Worm (Caenorhabditis elegans): ENCODE data around the gene col-166.

Gene col-166

DNA sequence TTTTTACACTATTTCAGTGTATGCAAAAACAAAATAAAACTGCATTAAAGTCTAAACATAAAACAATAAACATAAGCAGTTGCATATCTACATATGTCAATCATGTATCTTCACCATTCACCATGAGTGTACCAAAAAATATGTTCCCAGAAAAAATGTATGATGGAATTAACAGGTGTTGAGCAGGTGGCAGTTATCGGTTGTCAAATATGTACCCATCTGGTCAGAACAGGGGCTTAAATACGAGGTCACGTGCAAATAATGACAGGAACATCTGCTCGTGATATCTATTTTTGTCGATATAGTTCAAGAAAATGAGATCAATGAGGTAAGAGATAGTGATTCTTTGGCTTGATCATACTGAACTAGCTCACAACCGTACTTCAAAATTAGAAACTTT is 20.7 kb upstream of the col-166 start:
- TF ChIP-seq mab-5 (tag; optimal IDR thresholded peaks at IDR 0.05): no peak
- TF ChIP-seq hlh-1 (tag; optimal IDR thresholded peaks at IDR 0.05): peak; percentile 55
- TF ChIP-seq nhr-2 (tag; optimal IDR thresholded peaks at IDR 0.05): peak; percentile 87
- TF ChIP-seq lin-32 (GFP tag; optimal IDR thresholded peaks at IDR 0.05): peak; percentile 99
- no peak for TF ChIP-seq mep-1 (tag; optimal IDR thresholded peaks at IDR 0.05)
- peak; percentile 23 for TF ChIP-seq ceh-39 (tag; optimal IDR thresholded peaks at IDR 0.05)
- TF ChIP-seq unc-62 (GFP tag; optimal IDR thresholded peaks at IDR 0.05): peak; percentile 57
- peak; percentile 93 for TF ChIP-seq cnd-1 (tag; optimal IDR thresholded peaks at IDR 0.05)

DNA sequence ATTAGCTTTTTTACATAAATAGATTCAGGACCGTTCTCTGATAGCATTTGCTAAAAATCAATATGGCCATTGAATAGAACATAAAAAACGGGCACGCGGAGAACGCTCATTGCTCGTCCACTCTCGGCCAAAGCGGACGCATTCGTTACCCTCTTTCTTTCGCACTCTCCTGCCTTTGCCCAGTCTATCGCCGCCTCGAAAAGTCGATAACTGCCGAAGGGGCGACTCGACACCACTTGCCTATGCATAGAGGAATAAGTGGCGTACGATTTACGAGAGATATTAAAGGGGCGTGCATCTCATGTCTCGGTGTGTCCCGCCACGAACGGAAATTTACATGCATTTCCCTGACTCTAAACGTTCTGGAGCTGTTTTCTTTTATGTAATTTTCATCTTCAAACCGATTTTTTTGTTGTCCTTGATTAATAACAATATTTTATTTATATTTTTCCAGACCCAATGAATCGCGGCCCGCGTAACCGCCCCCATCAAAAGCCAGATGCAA is 16.6 kb upstream of the col-166 start, which contains the start of gene W05H9.4:
W05H9.4 (plus strand) TSS at position 455 of the 505 bp plus-strand sequence.
- TF ChIP-seq mep-1 (tag; optimal IDR thresholded peaks at IDR 0.05) (peak; percentile 12), hlh-1 (tag; optimal IDR thresholded peaks at IDR 0.05) (peak; percentile 53), ztf-11 (tag; optimal IDR thresholded peaks at IDR 0.05) (peak; percentile 2), ham-2 (GFP tag; optimal IDR thresholded peaks at IDR 0.05) (peak; percentile 20), ceh-39 (tag; optimal IDR thresholded peaks at IDR 0.05) (peak; percentile 71), tbx-8 (GFP tag; optimal IDR thresholded peaks at IDR 0.05) (no peak), cnd-1 (tag; optimal IDR thresholded peaks at IDR 0.05) (peak; percentile 52), nhr-2 (tag; optimal IDR thresholded peaks at IDR 0.05) (peak; percentile 91), ceh-83 (GFP tag; optimal IDR thresholded peaks at IDR 0.05) (no peak), blmp-1 (tag; optimal IDR thresholded peaks at IDR 0.05) (no peak), unc-120 (tag; optimal IDR thresholded peaks at IDR 0.05; ENCODE audit: poor library complexity, severe bottlenecking) (peak; percentile 69), lin-13 (tag; optimal IDR thresholded peaks at IDR 0.05) (peak; percentile 10), ces-1 (GFP tag; optimal IDR thresholded peaks at IDR 0.05) (peak; percentile 57), mls-2 (tag; optimal IDR thresholded peaks at IDR 0.05) (peak; percentile 75)

DNA sequence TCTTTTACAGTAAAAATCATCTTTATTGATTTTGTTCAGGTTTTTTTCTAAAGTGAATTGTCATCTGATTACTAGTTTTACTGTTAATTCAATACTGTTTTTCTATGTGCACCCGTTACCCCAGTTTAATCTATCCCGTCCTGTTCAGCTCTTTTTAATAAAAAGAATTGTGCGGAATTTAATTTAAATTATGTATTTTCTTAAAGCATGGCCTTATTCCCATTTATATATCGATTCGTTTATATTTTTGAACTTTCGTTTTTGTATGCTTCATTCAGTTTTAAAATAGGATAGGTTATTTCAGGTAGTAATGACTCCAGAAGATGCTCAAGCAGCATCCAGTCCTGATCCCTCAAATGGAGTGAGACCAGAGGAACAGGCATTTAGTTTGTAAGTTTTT is 13.1 kb upstream of the col-166 start, which contains the start of gene W05H9.2:
W05H9.2 (plus strand) TSS at position 301 of the 400 bp plus-strand sequence.
- TF ChIP-seq nhr-76 (tag; optimal IDR thresholded peaks at IDR 0.05) (no peak), ceh-39 (tag; optimal IDR thresholded peaks at IDR 0.05) (no peak), hlh-1 (tag; optimal IDR thresholded peaks at IDR 0.05) (no peak), sptf-1 (tag; optimal IDR thresholded peaks at IDR 0.05) (no peak), ham-2 (GFP tag; optimal IDR thresholded peaks at IDR 0.05) (no peak), unc-62 (GFP tag; optimal IDR thresholded peaks at IDR 0.05) (no peak), lin-32 (GFP tag; optimal IDR thresholded peaks at IDR 0.05) (no peak), M03D4.4 (tag; optimal IDR thresholded peaks at IDR 0.05) (no peak), ces-1 (GFP tag; optimal IDR thresholded peaks at IDR 0.05) (no peak), elt-1 (tag; optimal IDR thresholded peaks at IDR 0.05; ENCODE audit: borderline replicate concordance, insufficient read depth) (no peak), ceh-83 (GFP tag; optimal IDR thresholded peaks at IDR 0.05) (no peak), unc-39 (tag; optimal IDR thresholded peaks at IDR 0.05) (no peak), lsy-2 (tag; optimal IDR thresholded peaks at IDR 0.05) (no peak), ceh-43 (GFP tag; optimal IDR thresholded peaks at IDR 0.05) (no peak), zip-8 (tag; optimal IDR thresholded peaks at IDR 0.05) (no peak), cnd-1 (tag; optimal IDR thresholded peaks at IDR 0.05) (no peak), unc-120 (tag; optimal IDR thresholded peaks at IDR 0.05; ENCODE audit: poor library complexity, severe bottlenecking) (no peak), nhr-12 (tag; optimal IDR thresholded peaks at IDR 0.05) (no peak)

DNA sequence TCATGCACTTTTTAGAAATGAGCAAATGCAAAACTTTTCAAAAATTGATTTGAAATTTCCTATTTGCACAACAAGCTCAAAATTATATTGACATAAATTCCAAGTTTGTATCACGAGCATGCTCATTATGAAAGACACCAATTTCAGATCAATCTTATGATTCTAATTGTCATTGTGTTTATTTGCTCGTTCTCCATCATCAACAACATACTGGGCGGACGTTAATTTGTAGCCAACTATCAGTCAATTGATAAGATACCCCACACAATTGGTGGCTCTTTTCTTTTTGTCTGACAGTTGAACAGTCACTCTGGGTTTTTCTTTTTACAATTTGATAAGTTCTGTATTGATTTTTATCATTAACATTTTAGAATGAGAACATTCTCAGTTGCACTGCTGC is 8.1 kb upstream of the col-166 start, which contains the start of gene lro-1:
lro-1 (plus strand) TSS at position 372 of the 400 bp plus-strand sequence.
- TF ChIP-seq drap-1 (GFP tag; optimal IDR thresholded peaks at IDR 0.05) (no peak), ham-2 (GFP tag; optimal IDR thresholded peaks at IDR 0.05) (no peak), unc-120 (tag; optimal IDR thresholded peaks at IDR 0.05; ENCODE audit: poor library complexity, severe bottlenecking) (no peak), lin-32 (GFP tag; optimal IDR thresholded peaks at IDR 0.05) (no peak), nhr-28 (tag; optimal IDR thresholded peaks at IDR 0.05) (no peak), nhr-76 (tag; optimal IDR thresholded peaks at IDR 0.05) (no peak)

DNA sequence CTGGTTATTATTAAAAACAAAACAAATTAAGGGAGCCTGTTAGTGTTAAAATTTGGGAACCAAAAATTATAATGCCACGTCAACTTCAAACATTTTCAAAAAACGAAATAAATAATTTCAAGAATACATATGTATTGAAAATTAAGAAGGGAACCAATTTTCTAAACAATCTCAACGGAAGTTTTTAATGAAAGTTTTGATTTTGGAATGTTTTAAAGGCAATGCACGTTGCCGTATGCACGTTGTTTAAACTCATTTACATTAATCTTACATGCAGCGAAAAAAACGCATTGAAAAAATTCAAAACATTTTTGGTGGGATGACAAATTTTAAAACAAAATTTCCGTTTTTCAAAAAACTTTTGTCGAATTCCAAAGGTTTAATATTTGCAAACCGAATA is 6.0 kb upstream of the col-166 start:
- TF ChIP-seq pha-4 (tag; optimal IDR thresholded peaks at IDR 0.05) (no peak), sptf-1 (tag; optimal IDR thresholded peaks at IDR 0.05) (no peak), ceh-43 (GFP tag; optimal IDR thresholded peaks at IDR 0.05) (no peak), lin-13 (tag; optimal IDR thresholded peaks at IDR 0.05) (no peak), nhr-28 (tag; optimal IDR thresholded peaks at IDR 0.05) (no peak), lsy-2 (tag; optimal IDR thresholded peaks at IDR 0.05) (no peak), bed-3 (GFP tag; optimal IDR thresholded peaks at IDR 0.05) (no peak), zip-8 (tag; optimal IDR thresholded peaks at IDR 0.05) (no peak), nhr-12 (tag; optimal IDR thresholded peaks at IDR 0.05) (no peak), nhr-237 (tag; optimal IDR thresholded peaks at IDR 0.05) (no peak), mls-2 (tag; optimal IDR thresholded peaks at IDR 0.05) (no peak), elt-1 (tag; optimal IDR thresholded peaks at IDR 0.05; ENCODE audit: borderline replicate concordance, insufficient read depth) (no peak), cnd-1 (tag; optimal IDR thresholded peaks at IDR 0.05) (no peak), flh-1 (GFP tag; optimal IDR thresholded peaks at IDR 0.05) (no peak), sem-2 (GFP tag; optimal IDR thresholded peaks at IDR 0.05) (no peak), M03D4.4 (tag; optimal IDR thresholded peaks at IDR 0.05) (no peak)

Data from whole organism, mixed stage, embryonic.